Worm (Caenorhabditis elegans) whole organism, L2 larva: ENCODE results near the gene F49F1.10.

ENCODE experiments used
- F13H6.1 ChIP-seq: sonication (generic microtip); optimal IDR thresholded peaks from 2 replicates; lab custom pipeline; 2016; ENCODE audit warnings: missing genetic modification characterization, missing compliant biosample characterization
- R02D3.7 ChIP-seq: fragments of 150-350 bp; optimal IDR thresholded peaks from 2 replicates; lab custom pipeline; 2014; ENCODE audit warnings: missing biosample characterization, missing genetic modification characterization
- Y55F3AM.14 ChIP-seq: fragments of 200-800 bp; sonication (Bioruptor generic); optimal IDR thresholded peaks from 2 replicates; lab custom pipeline; 2018; ENCODE audit warnings: mild to moderate bottlenecking, missing genetic modification characterization, missing compliant biosample characterization
- alr-1 ChIP-seq: fragments of 150-350 bp; optimal IDR thresholded peaks from 2 replicates; lab custom pipeline; 2014; ENCODE audit warnings: missing biosample characterization, missing genetic modification characterization
- aly-2 ChIP-seq: fragments of 150-350 bp; optimal IDR thresholded peaks from 2 replicates; lab custom pipeline; 2014; ENCODE audit warnings: missing biosample characterization, missing genetic modification characterization
- ama-1 ChIP-seq: fragments of 150-350 bp; optimal IDR thresholded peaks from 2 replicates; lab custom pipeline; 2018; ENCODE audit warnings: inconsistent platforms
- ceh-16 ChIP-seq: fragments of 150-350 bp; optimal IDR thresholded peaks from 2 replicates; lab custom pipeline; 2014; ENCODE audit warnings: missing biosample characterization, missing genetic modification characterization
- ceh-82 ChIP-seq: fragments of 150-350 bp; optimal IDR thresholded peaks from 2 replicates; lab custom pipeline; 2014; ENCODE audit warnings: missing biosample characterization, missing genetic modification characterization
- crh-2 ChIP-seq: sonication (generic microtip); optimal IDR thresholded peaks from 2 replicates; lab custom pipeline; 2017; ENCODE audit warnings: missing biosample characterization, missing genetic modification characterization
- elt-3 ChIP-seq: sonication (generic microtip); optimal IDR thresholded peaks from 2 replicates; lab custom pipeline; 2017; ENCODE audit warnings: missing biosample characterization, missing genetic modification characterization
- fos-1 ChIP-seq: fragments of 150-350 bp; optimal IDR thresholded peaks from 2 replicates; lab custom pipeline; 2014; ENCODE audit warnings: missing biosample characterization, missing genetic modification characterization
- gmeb-1 ChIP-seq: fragments of 150-350 bp; optimal IDR thresholded peaks from 2 replicates; lab custom pipeline; 2014; ENCODE audit warnings: missing biosample characterization, missing genetic modification characterization
- lin-13 ChIP-seq: fragments of 150-350 bp; optimal IDR thresholded peaks from 2 replicates; lab custom pipeline; 2014; ENCODE audit warnings: missing biosample characterization, missing genetic modification reagents, missing genetic modification characterization
- lsy-2 ChIP-seq, 2 experiments: fragments of 150-350 bp in 1 of 2; sonication (generic microtip) in 1 of 2; optimal IDR thresholded peaks; 2 replicates each; lab custom pipeline; 2014 to 2017; ENCODE audit warnings: missing biosample characterization in 2 of 2, missing genetic modification characterization in 2 of 2
- mab-5 ChIP-seq: fragments of 150-350 bp; optimal IDR thresholded peaks from 2 replicates; lab custom pipeline; 2014; ENCODE audit warnings: missing biosample characterization, missing genetic modification characterization
- mbf-1 ChIP-seq: sonication (generic microtip); optimal IDR thresholded peaks from 2 replicates; lab custom pipeline; 2017; ENCODE audit warnings: missing biosample characterization, missing genetic modification characterization
- mdl-1 ChIP-seq, 2 experiments: fragments of 150-350 bp in 1 of 2; sonication (generic microtip) in 1 of 2; optimal IDR thresholded peaks; 2 replicates each; lab custom pipeline; 2017; ENCODE audit warnings: missing biosample characterization in 2 of 2, missing genetic modification characterization in 2 of 2
- nhr-10 ChIP-seq: sonication (generic microtip); optimal IDR thresholded peaks from 2 replicates; lab custom pipeline; 2017; ENCODE audit warnings: missing biosample characterization, missing genetic modification characterization
- nhr-11 ChIP-seq: fragments of 150-350 bp; optimal IDR thresholded peaks from 2 replicates; lab custom pipeline; 2014; ENCODE audit warnings: missing biosample characterization, missing genetic modification characterization
- nhr-12 ChIP-seq: fragments of 150-350 bp; optimal IDR thresholded peaks from 2 replicates; lab custom pipeline; 2014; ENCODE audit warnings: missing biosample characterization, missing genetic modification characterization
- nhr-129 ChIP-seq: fragments of 150-350 bp; optimal IDR thresholded peaks from 2 replicates; lab custom pipeline; 2014; ENCODE audit warnings: missing biosample characterization, missing genetic modification characterization
- nhr-21 ChIP-seq: fragments of 150-350 bp; optimal IDR thresholded peaks from 2 replicates; lab custom pipeline; 2014; ENCODE audit warnings: missing biosample characterization, missing genetic modification characterization
- nhr-237 ChIP-seq: fragments of 150-350 bp; optimal IDR thresholded peaks from 2 replicates; lab custom pipeline; 2014; ENCODE audit warnings: missing biosample characterization, missing genetic modification characterization
- nhr-6 ChIP-seq: fragments of 150-350 bp; optimal IDR thresholded peaks from 2 replicates; lab custom pipeline; 2014; ENCODE audit warnings: missing biosample characterization, missing genetic modification characterization
- nhr-77 ChIP-seq: fragments of 150-350 bp; optimal IDR thresholded peaks from 2 replicates; lab custom pipeline; 2014; ENCODE audit warnings: missing biosample characterization, missing genetic modification characterization
- peb-1 ChIP-seq: fragments of 150-350 bp; optimal IDR thresholded peaks from 2 replicates; lab custom pipeline; 2014; ENCODE audit warnings: missing biosample characterization, missing genetic modification characterization
- sem-4 ChIP-seq: fragments of 150-350 bp; optimal IDR thresholded peaks from 2 replicates; lab custom pipeline; 2014; ENCODE audit warnings: missing biosample characterization, missing genetic modification reagents, missing genetic modification characterization
- sma-9 ChIP-seq, 2 experiments: fragments of 150-350 bp in 1 of 2; sonication (generic microtip) in 1 of 2; optimal IDR thresholded peaks; 2 replicates each; lab custom pipeline; 2014 to 2016; ENCODE audit warnings: missing genetic modification characterization in 2 of 2, mild to moderate bottlenecking in 1 of 2, missing biosample characterization in 1 of 2, missing compliant biosample characterization in 1 of 2, missing genetic modification reagents in 1 of 2, moderate library complexity in 1 of 2
- snpc-4 ChIP-seq: fragments of 150-350 bp; optimal IDR thresholded peaks from 2 replicates; lab custom pipeline; 2014; ENCODE audit warnings: missing biosample characterization, missing genetic modification characterization
- unc-39 ChIP-seq: fragments of 150-350 bp; optimal IDR thresholded peaks from 2 replicates; lab custom pipeline; 2014; ENCODE audit warnings: missing biosample characterization, missing genetic modification characterization
- unc-62 ChIP-seq: fragments of 150-350 bp; optimal IDR thresholded peaks from 2 replicates; lab custom pipeline; 2014; ENCODE audit warnings: missing biosample characterization, missing genetic modification reagents, missing genetic modification characterization
- ztf-1 ChIP-seq: fragments of 200-800 bp; sonication (Bioruptor generic); conservative IDR thresholded peaks from 2 replicates; pipeline ENCODE4 v1.3.6; 2022; ENCODE audit warnings: missing genetic modification characterization, missing compliant biosample characterization
- ztf-11 ChIP-seq: sonication (generic microtip); optimal IDR thresholded peaks from 2 replicates; lab custom pipeline; 2017; ENCODE audit warnings: missing biosample characterization, missing genetic modification characterization
- ztf-4 ChIP-seq: fragments of 150-350 bp; optimal IDR thresholded peaks from 2 replicates; lab custom pipeline; 2014; ENCODE audit warnings: missing biosample characterization, missing genetic modification characterization

The F49F1.10 gene

DNA sequence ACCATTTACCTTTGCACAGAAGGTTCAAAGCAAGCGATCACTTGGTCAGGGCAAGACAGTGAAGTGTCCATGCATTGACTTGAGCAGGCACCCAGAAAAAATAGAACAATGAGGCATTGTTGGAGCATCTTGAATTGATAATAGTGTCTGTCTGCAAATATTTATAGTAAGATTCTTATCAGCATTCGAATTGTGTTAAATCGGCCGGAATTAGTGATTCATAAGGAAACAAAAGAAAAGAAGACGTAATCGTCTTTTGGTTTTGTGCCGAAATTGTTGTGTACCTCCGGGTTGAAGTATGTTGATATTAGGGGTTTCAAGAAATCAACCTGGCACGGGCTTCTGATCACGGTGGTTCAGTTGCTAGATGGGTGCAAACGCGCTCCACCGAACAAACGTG is 18.7 kb downstream of the F49F1.10 start, which contains the start of gene F49F1.5:
Gene F49F1.5, minus strand, starts transcription at position 153 of the 400 bp plus-strand sequence.
- TF ChIP-seq lsy-2 (tag; optimal IDR thresholded peaks at IDR 0.05; lab: Kevin White, UChicago), result no peak
- no peak for TF ChIP-seq sem-4 (tag; lab: Kevin White, UChicago)
- no peak for TF ChIP-seq ztf-4 (tag; lab: Kevin White, UChicago)
- no peak for TF ChIP-seq nhr-21 (tag; lab: Kevin White, UChicago)
- TF ChIP-seq ztf-11, result no peak
- no peak for TF ChIP-seq nhr-129 (tag; lab: Kevin White, UChicago)
- TF ChIP-seq elt-3 (tag; lab: Kevin White, UChicago), result no peak
- no peak for TF ChIP-seq mbf-1 (tag; lab: Kevin White, UChicago)
- no peak for TF ChIP-seq nhr-11 (tag; lab: Kevin White, UChicago)
- TF ChIP-seq ama-1 (lab: Kevin White, UChicago), result no peak
- TF ChIP-seq unc-62, result no peak
- TF ChIP-seq nhr-12, result no peak
- no peak for TF ChIP-seq crh-2 (tag; lab: Kevin White, UChicago)
- TF ChIP-seq sma-9 (GFP tag; optimal IDR thresholded peaks at IDR 0.05; lab: Kevin White, UChicago), result no peak
- no peak for TF ChIP-seq sma-9 (tag; optimal IDR thresholded peaks at IDR 0.05; lab: Kevin White, UChicago)
- TF ChIP-seq snpc-4, result no peak
- no peak for TF ChIP-seq gmeb-1
- TF ChIP-seq ztf-1 (GFP tag; lab: Robert Waterston, UW), result no peak

DNA sequence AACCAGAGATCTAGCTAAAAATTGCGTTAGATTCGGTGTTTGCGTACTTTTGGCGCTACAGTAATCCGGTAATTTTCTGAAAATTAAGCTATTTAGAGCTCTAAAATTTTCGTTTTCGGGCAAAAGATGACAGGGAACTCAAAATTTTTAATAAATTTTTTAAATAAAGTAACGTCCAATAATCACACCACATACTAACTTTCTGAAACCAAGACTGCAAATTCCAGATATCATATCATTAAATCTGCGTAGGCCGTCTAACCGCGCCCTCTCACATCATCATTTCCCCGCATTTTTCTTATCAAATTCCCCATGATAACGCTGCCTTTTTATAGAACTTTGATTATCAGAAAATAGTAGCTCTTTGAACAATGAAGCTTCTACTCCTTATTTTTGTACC is 21.5 kb downstream of the F49F1.10 start, which contains the start of gene drd-50:
Gene drd-50, plus strand, starts transcription at position 301 of the 400 bp plus-strand sequence.
- TF ChIP-seq fos-1 (tag; lab: Kevin White, UChicago) (peak; percentile 15), nhr-10 (tag; lab: Kevin White, UChicago) (no peak)

DNA sequence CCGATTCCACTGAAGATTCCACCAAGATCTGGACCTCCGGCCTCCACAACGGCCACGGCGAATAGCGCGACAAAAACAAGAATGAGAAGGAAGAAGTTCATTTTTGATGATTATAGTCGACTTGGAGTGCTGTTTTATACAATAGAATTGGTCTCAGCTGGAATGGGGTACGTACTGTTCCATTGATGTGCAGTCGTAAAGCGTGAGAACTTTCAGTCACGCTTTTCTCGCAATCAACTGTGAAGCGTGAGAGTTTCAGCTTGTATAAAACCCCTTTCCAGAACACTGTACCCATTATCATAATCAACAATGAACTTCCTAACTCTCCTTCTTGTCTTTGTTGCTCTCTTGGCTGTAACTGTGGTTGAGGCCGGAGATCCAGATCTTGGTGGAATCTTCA is 23.3 kb downstream of the F49F1.10 start, which contains the start of the genes F49F1.4 and F49F1.2:
Gene F49F1.4, minus strand, starts transcription at position 101 of the 400 bp plus-strand sequence.
Gene F49F1.2, plus strand, starts transcription at position 310 of the 400 bp plus-strand sequence.
- TF ChIP-seq mbf-1 (tag; lab: Kevin White, UChicago) (no peak), crh-2 (tag; lab: Kevin White, UChicago) (no peak), ztf-11 (no peak), fos-1 (tag; lab: Kevin White, UChicago) (no peak), ama-1 (lab: Kevin White, UChicago) (no peak), lin-13 (no peak), ceh-16 (tag; lab: Kevin White, UChicago) (no peak), R02D3.7 (no peak), nhr-10 (tag; lab: Kevin White, UChicago) (no peak), sem-4 (tag; lab: Kevin White, UChicago) (no peak), aly-2 (tag; lab: Kevin White, UChicago) (no peak), F13H6.1 (no peak), mab-5 (no peak), nhr-12 (no peak), gmeb-1 (no peak), Y55F3AM.14 (GFP tag; lab: Kevin White, UChicago) (no peak)

DNA sequence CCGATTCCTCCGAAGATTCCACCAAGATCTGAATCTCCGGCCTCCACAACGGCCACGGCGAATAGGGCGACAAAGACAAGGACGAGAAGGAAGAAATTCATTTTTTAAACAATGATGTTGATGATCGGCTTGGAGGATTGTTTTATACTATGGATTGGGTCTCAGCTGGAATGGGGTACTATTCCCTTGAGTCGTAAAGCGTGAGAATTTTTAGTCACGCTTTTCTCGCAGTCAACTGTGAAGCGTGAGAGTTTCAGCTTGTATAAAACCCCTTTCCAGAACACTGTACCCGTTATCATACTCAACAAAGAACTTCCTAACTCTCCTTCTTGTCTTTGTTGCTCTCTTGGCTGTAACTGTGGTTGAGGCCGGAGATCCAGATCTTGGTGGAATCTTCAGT is 24.4 kb downstream of the F49F1.10 start, which contains the start of gene F49F1.15:
Gene F49F1.15, minus strand, starts transcription at position 101 of the 400 bp plus-strand sequence.
- no peak for TF ChIP-seq ceh-82 (tag; lab: Kevin White, UChicago)
- TF ChIP-seq nhr-77 (tag; lab: Kevin White, UChicago), result no peak
- no peak for TF ChIP-seq elt-3 (tag; lab: Kevin White, UChicago)
- no peak for TF ChIP-seq nhr-11 (tag; lab: Kevin White, UChicago)
- no peak for TF ChIP-seq nhr-129 (tag; lab: Kevin White, UChicago)
- no peak for TF ChIP-seq mdl-1 (tag; optimal IDR thresholded peaks at IDR 0.05; lab: Kevin White, UChicago)
- TF ChIP-seq peb-1 (tag; lab: Kevin White, UChicago), result no peak
- TF ChIP-seq sma-9 (GFP tag; optimal IDR thresholded peaks at IDR 0.05; lab: Kevin White, UChicago), result no peak
- TF ChIP-seq sma-9 (tag; optimal IDR thresholded peaks at IDR 0.05; lab: Kevin White, UChicago), result no peak
- no peak for TF ChIP-seq nhr-10 (tag; lab: Kevin White, UChicago)
- no peak for TF ChIP-seq alr-1 (tag; lab: Kevin White, UChicago)
- no peak for TF ChIP-seq R02D3.7
- TF ChIP-seq lin-13, result no peak
- TF ChIP-seq unc-39 (tag; lab: Kevin White, UChicago), result no peak
- TF ChIP-seq, all 48 proteins: peak for 0

DNA sequence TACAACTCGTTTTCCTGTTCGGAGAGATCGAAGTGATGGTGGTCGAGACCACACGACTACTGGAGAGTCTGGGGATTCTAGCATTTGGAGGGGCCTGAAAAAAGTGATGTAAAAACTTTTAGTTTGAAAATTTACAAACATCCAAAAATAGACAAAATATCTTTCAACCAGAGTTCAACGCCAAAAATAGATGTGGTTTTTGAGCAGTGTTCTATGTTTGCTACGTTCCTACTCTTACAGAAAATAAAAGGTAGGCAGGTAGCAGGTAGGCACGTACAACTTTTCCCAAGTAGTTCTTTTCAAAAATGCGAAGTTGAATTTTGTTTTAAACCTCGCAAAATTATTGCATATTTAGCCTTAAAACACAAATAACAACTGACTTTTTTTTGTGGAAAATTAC is 26.5 kb downstream of the F49F1.10 start, which contains the start of gene F49F1.14:
Gene F49F1.14, minus strand, starts transcription at position 101 of the 400 bp plus-strand sequence.
- no peak for TF ChIP-seq fos-1 (tag; lab: Kevin White, UChicago)
- TF ChIP-seq elt-3 (tag; lab: Kevin White, UChicago), result no peak
- TF ChIP-seq nhr-6 (tag; lab: Kevin White, UChicago), result no peak
- TF ChIP-seq nhr-237, result no peak
- TF ChIP-seq unc-39 (tag; lab: Kevin White, UChicago), result no peak
